Worm (Caenorhabditis elegans): Measurements from ENCODE around the gene clc-7.

clc-7 gene

ce11 chrX:5037673-5038072, 30.2 kb upstream of the clc-7 start, which contains the start of gene ZC449.5:
Gene ZC449.5 (minus strand): TSS chrX:5037773.
- TF ChIP-seq klf-2 (GFP tag; conservative IDR thresholded peaks at IDR 0.05): no peak
- TF ChIP-seq tab-1 (GFP tag; IDR thresholded peaks at IDR 0.05): no peak
- no peak for TF ChIP-seq T22C8.4 (GFP tag; IDR thresholded peaks at IDR 0.05)
- TF ChIP-seq flt-1 (GFP tag; IDR thresholded peaks at IDR 0.05): no peak
- TF ChIP-seq ztf-23 (GFP tag; IDR thresholded peaks at IDR 0.05): no peak
- no peak for TF ChIP-seq med-1 (GFP tag; optimal IDR thresholded peaks at IDR 0.05; ENCODE audit: insufficient read depth)
- no peak for TF ChIP-seq ref-1 (GFP tag; conservative IDR thresholded peaks at IDR 0.05)
- TF ChIP-seq ztf-29 (GFP tag; IDR thresholded peaks at IDR 0.05): no peak
- no peak for TF ChIP-seq cog-1 (tag; optimal IDR thresholded peaks at IDR 0.05)

ce11 chrX:5038812-5039211, 29.1 kb upstream of the clc-7 start:
- TF ChIP-seq ztf-29 (GFP tag; IDR thresholded peaks at IDR 0.05) (no peak), ref-1 (GFP tag; conservative IDR thresholded peaks at IDR 0.05) (no peak), tab-1 (GFP tag; IDR thresholded peaks at IDR 0.05) (no peak), ztf-23 (GFP tag; IDR thresholded peaks at IDR 0.05) (no peak), T22C8.4 (GFP tag; IDR thresholded peaks at IDR 0.05) (no peak), klf-2 (GFP tag; conservative IDR thresholded peaks at IDR 0.05) (no peak), med-1 (GFP tag; optimal IDR thresholded peaks at IDR 0.05; ENCODE audit: insufficient read depth) (no peak), flt-1 (GFP tag; IDR thresholded peaks at IDR 0.05) (no peak), cog-1 (tag; optimal IDR thresholded peaks at IDR 0.05) (no peak)

- TF ChIP-seq T22C8.4 (GFP tag; IDR thresholded peaks at IDR 0.05): no peak
- no peak for TF ChIP-seq flt-1 (GFP tag; IDR thresholded peaks at IDR 0.05)
- no peak for TF ChIP-seq ztf-29 (GFP tag; IDR thresholded peaks at IDR 0.05)
- no peak for TF ChIP-seq cog-1 (tag; optimal IDR thresholded peaks at IDR 0.05)
- TF ChIP-seq ref-1 (GFP tag; conservative IDR thresholded peaks at IDR 0.05): no peak
- no peak for TF ChIP-seq med-1 (GFP tag; optimal IDR thresholded peaks at IDR 0.05; ENCODE audit: insufficient read depth)
- no peak for TF ChIP-seq klf-2 (GFP tag; conservative IDR thresholded peaks at IDR 0.05)
- no peak for TF ChIP-seq ztf-23 (GFP tag; IDR thresholded peaks at IDR 0.05)
- no peak for TF ChIP-seq tab-1 (GFP tag; IDR thresholded peaks at IDR 0.05)
Measured at ce11 chrX:5040038-5040437, 27.9 kb upstream of the clc-7 start.

ce11 chrX:5043887-5044286, 24.0 kb upstream of the clc-7 start, which contains the start of gene Y64H9A.2:
Gene Y64H9A.2 (plus strand): TSS chrX:5043976.
- TF ChIP-seq cog-1 (tag; optimal IDR thresholded peaks at IDR 0.05) (no peak), flt-1 (GFP tag; IDR thresholded peaks at IDR 0.05) (no peak), ref-1 (GFP tag; conservative IDR thresholded peaks at IDR 0.05) (no peak)

ce11 chrX:5059163-5059562, 8.7 kb upstream of the clc-7 start, which contains the start of gene C24H10.4:
Gene C24H10.4 (minus strand): TSS chrX:5059263.
- TF ChIP-seq klf-2 (GFP tag; conservative IDR thresholded peaks at IDR 0.05) (no peak), T22C8.4 (GFP tag; IDR thresholded peaks at IDR 0.05) (no peak), flt-1 (GFP tag; IDR thresholded peaks at IDR 0.05) (no peak), ref-1 (GFP tag; conservative IDR thresholded peaks at IDR 0.05) (no peak), med-1 (GFP tag; optimal IDR thresholded peaks at IDR 0.05; ENCODE audit: insufficient read depth) (no peak), cog-1 (tag; optimal IDR thresholded peaks at IDR 0.05) (no peak), ztf-29 (GFP tag; IDR thresholded peaks at IDR 0.05) (no peak), ztf-23 (GFP tag; IDR thresholded peaks at IDR 0.05) (no peak), tab-1 (GFP tag; IDR thresholded peaks at IDR 0.05) (no peak)

- TF ChIP-seq med-1 (GFP tag; optimal IDR thresholded peaks at IDR 0.05; ENCODE audit: insufficient read depth): no peak
- TF ChIP-seq ztf-29 (GFP tag; IDR thresholded peaks at IDR 0.05): no peak
- TF ChIP-seq flt-1 (GFP tag; IDR thresholded peaks at IDR 0.05): no peak
- no peak for TF ChIP-seq cog-1 (tag; optimal IDR thresholded peaks at IDR 0.05)
- no peak for TF ChIP-seq tab-1 (GFP tag; IDR thresholded peaks at IDR 0.05)
- no peak for TF ChIP-seq T22C8.4 (GFP tag; IDR thresholded peaks at IDR 0.05)
- TF ChIP-seq klf-2 (GFP tag; conservative IDR thresholded peaks at IDR 0.05): no peak
- TF ChIP-seq ref-1 (GFP tag; conservative IDR thresholded peaks at IDR 0.05): no peak
- no peak for TF ChIP-seq ztf-23 (GFP tag; IDR thresholded peaks at IDR 0.05)
Measured at ce11 chrX:5060756-5061155, 7.1 kb upstream of the clc-7 start, which contains the start of gene C24H10.3. Gene C24H10.3 (plus strand): TSS chrX:5061056.

ce11 chrX:5061763-5062162, 6.1 kb upstream of the clc-7 start:
- TF ChIP-seq tab-1 (GFP tag; IDR thresholded peaks at IDR 0.05): no peak
- no peak for TF ChIP-seq klf-2 (GFP tag; conservative IDR thresholded peaks at IDR 0.05)
- no peak for TF ChIP-seq ztf-29 (GFP tag; IDR thresholded peaks at IDR 0.05)
- TF ChIP-seq ztf-23 (GFP tag; IDR thresholded peaks at IDR 0.05): no peak
- no peak for TF ChIP-seq flt-1 (GFP tag; IDR thresholded peaks at IDR 0.05)
- no peak for TF ChIP-seq med-1 (GFP tag; optimal IDR thresholded peaks at IDR 0.05; ENCODE audit: insufficient read depth)
- TF ChIP-seq ref-1 (GFP tag; conservative IDR thresholded peaks at IDR 0.05): no peak
- TF ChIP-seq T22C8.4 (GFP tag; IDR thresholded peaks at IDR 0.05): no peak
- TF ChIP-seq cog-1 (tag; optimal IDR thresholded peaks at IDR 0.05): no peak

- 0 out of 2 replicates have a peak, but pooled peaks have one; percentile 9 for TF ChIP-seq ztf-23 (GFP tag; IDR thresholded peaks at IDR 0.05)
- TF ChIP-seq klf-2 (GFP tag; conservative IDR thresholded peaks at IDR 0.05): no peak
- peak; percentile 7 for TF ChIP-seq cog-1 (tag; optimal IDR thresholded peaks at IDR 0.05)
- no peak for TF ChIP-seq T22C8.4 (GFP tag; IDR thresholded peaks at IDR 0.05)
- TF ChIP-seq ref-1 (GFP tag; conservative IDR thresholded peaks at IDR 0.05): no peak
- TF ChIP-seq tab-1 (GFP tag; IDR thresholded peaks at IDR 0.05): 0 out of 2 replicates have a peak, but pooled peaks have one; percentile 56
- no peak for TF ChIP-seq med-1 (GFP tag; optimal IDR thresholded peaks at IDR 0.05; ENCODE audit: insufficient read depth)
- no peak for TF ChIP-seq ztf-29 (GFP tag; IDR thresholded peaks at IDR 0.05)
- TF ChIP-seq flt-1 (GFP tag; IDR thresholded peaks at IDR 0.05): peak; percentile 58; the same call in 1 of the 2 replicates
Measured at ce11 chrX:5063750-5064652, 3.9 kb upstream of the clc-7 start, which contains the start of gene C24H10.2. Gene C24H10.2 (plus strand): TSS chrX:5064602.

ce11 chrX:5066570-5066969, 1.3 kb upstream of the clc-7 start:
- TF ChIP-seq ztf-23 (GFP tag; IDR thresholded peaks at IDR 0.05) (no peak), tab-1 (GFP tag; IDR thresholded peaks at IDR 0.05) (no peak), med-1 (GFP tag; optimal IDR thresholded peaks at IDR 0.05; ENCODE audit: insufficient read depth) (no peak), cog-1 (tag; optimal IDR thresholded peaks at IDR 0.05) (no peak), ztf-29 (GFP tag; IDR thresholded peaks at IDR 0.05) (no peak), flt-1 (GFP tag; IDR thresholded peaks at IDR 0.05) (no peak), T22C8.4 (GFP tag; IDR thresholded peaks at IDR 0.05) (no peak), ref-1 (GFP tag; conservative IDR thresholded peaks at IDR 0.05) (no peak), klf-2 (GFP tag; conservative IDR thresholded peaks at IDR 0.05) (no peak)

Measured in whole organism, midembryonic.